Fruit fly (Drosophila melanogaster): Measurements from ENCODE around the gene Ubc2.
A peak's percentile ranks its signal among the peaks of the same experiment; 100 is the strongest.

Gene Ubc2

DNA sequence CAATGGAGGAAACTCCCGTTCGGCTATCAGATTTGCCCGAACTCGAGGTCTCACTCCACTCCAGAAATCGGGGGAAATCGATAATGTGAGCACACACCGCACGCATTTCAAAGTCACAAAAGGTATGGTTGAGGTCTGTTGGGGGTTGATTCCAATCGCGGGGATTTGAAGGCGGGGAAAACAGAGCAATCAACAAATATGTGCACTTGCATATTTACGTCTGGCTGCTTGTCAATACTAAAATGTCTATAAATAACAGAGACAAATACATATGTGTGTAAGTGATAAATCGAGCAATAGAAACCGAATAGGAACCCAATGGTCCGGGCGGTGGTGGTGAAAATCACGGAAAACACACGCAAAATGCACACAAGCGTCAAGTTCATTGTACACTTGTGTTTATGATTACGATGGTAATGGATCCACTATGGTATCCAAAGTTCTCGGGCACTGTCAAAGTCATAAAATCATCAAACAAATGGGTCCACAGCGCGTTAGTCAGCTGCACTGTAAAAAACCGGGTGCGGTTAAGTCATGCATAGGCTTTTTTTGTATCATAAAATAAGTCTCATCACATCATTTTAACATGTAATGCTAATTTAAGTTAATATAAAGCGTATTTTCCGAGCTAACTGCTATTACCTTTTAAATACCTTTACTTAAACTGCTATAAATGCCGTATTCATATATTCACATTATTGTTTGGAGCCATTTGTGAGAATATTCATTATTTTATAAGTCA, 15.8 kb downstream of the Ubc2 start (continued):
- TF ChIP-seq CG14860 (GFP tag; IDR thresholded peaks at IDR 0.05; ENCODE audit: partially characterized antibody) = no peak
- TF ChIP-seq CG9437 (GFP tag; optimal IDR thresholded peaks at IDR 0.05) = peak; percentile 19
- peak; percentile 91 for TF ChIP-seq fd102C (GFP tag; optimal IDR thresholded peaks at IDR 0.05)
- peak; percentile 65; the same call in 1 of the 2 replicates for TF ChIP-seq E2f1 (GFP tag; IDR thresholded peaks at IDR 0.05)
- TF ChIP-seq CG4854 (GFP tag; optimal IDR thresholded peaks at IDR 0.05) = peak; percentile 91
- TF ChIP-seq zfh2 (GFP tag; optimal IDR thresholded peaks at IDR 0.05) = no peak
- peak; percentile 28; the same call in 1 of the 2 replicates for TF ChIP-seq CG7372 (GFP tag; IDR thresholded peaks at IDR 0.05)
- TF ChIP-seq wor (GFP tag; IDR thresholded peaks at IDR 0.05) = no peak
- peak; percentile 90 for TF ChIP-seq sr (GFP tag; IDR thresholded peaks at IDR 0.05)
- peak; percentile 94 for TF ChIP-seq org-1 (GFP tag; optimal IDR thresholded peaks at IDR 0.05)
- TF ChIP-seq CG13296 (GFP tag; optimal IDR thresholded peaks at IDR 0.05) = peak; percentile 77
- peak; percentile 52; the same call in 1 of the 2 replicates for TF ChIP-seq ap (GFP tag; IDR thresholded peaks at IDR 0.05)
- TF ChIP-seq slou (GFP tag; optimal IDR thresholded peaks at IDR 0.05) = peak; percentile 68
- peak; percentile 63 for TF ChIP-seq Meics (GFP tag; optimal IDR thresholded peaks at IDR 0.05)
- TF ChIP-seq CG34422 (GFP tag; IDR thresholded peaks at IDR 0.05) = peak; percentile 80
- peak; percentile 19; the same call in 1 of the 2 replicates for TF ChIP-seq CG32532 (GFP tag; IDR thresholded peaks at IDR 0.05)
- TF ChIP-seq Lpt (GFP tag; optimal IDR thresholded peaks at IDR 0.05) = no peak
- TF ChIP-seq rib (GFP tag; IDR thresholded peaks at IDR 0.05) = peak; percentile 37; the same call in 1 of the 2 replicates
- no peak for TF ChIP-seq CG31224 (GFP tag; IDR thresholded peaks at IDR 0.05)
- peak; percentile 44 for TF ChIP-seq Deaf1 (tag; optimal IDR thresholded peaks at IDR 0.05)
- TF ChIP-seq CG5953 (GFP tag; IDR thresholded peaks at IDR 0.05) = peak; percentile 78
- peak; percentile 62 for TF ChIP-seq tap (tag; optimal IDR thresholded peaks at IDR 0.05)
- peak; percentile 42 for TF ChIP-seq CG3847 (GFP tag; IDR thresholded peaks at IDR 0.05)
- TF ChIP-seq CG2875 (GFP tag; optimal IDR thresholded peaks at IDR 0.05) = peak; percentile 97
- peak; percentile 84 for TF ChIP-seq CG31441 (GFP tag; IDR thresholded peaks at IDR 0.05)
- TF ChIP-seq CG2116 (GFP tag; optimal IDR thresholded peaks at IDR 0.05) = peak; percentile 78
- TF ChIP-seq Hey (tag; optimal IDR thresholded peaks at IDR 0.05) = peak; percentile 81
- peak; percentile 37 for TF ChIP-seq MESR4 (GFP tag; optimal IDR thresholded peaks at IDR 0.05)
- TF ChIP-seq CG16813 (GFP tag; IDR thresholded peaks at IDR 0.05; ENCODE audit: partially characterized antibody) = no peak
- TF ChIP-seq CG7556 (GFP tag; optimal IDR thresholded peaks at IDR 0.05) = peak; percentile 86
- peak; percentile 65 for TF ChIP-seq pfk (GFP tag; optimal IDR thresholded peaks at IDR 0.05)
- TF ChIP-seq CG7271 (tag; optimal IDR thresholded peaks at IDR 0.05) = peak; percentile 88
- TF ChIP-seq kni (GFP tag; optimal IDR thresholded peaks at IDR 0.05) = peak; percentile 94
- peak; percentile 86 for TF ChIP-seq CG3065 (GFP tag; optimal IDR thresholded peaks at IDR 0.05)
- TF ChIP-seq Kr (GFP tag; optimal IDR thresholded peaks at IDR 0.05) = peak; percentile 97
- peak; percentile 82 for TF ChIP-seq CG4820 (GFP tag; optimal IDR thresholded peaks at IDR 0.05)
- TF ChIP-seq Eip74EF (GFP tag; optimal IDR thresholded peaks at IDR 0.05) = peak in 1 of 2 experiments; percentile 37
- TF ChIP-seq fd96Cb (tag; optimal IDR thresholded peaks at IDR 0.05) = peak; percentile 76
- TF ChIP-seq fu2 (GFP tag; optimal IDR thresholded peaks at IDR 0.05) = peak; percentile 60
- TF ChIP-seq CG9727 (GFP tag; optimal IDR thresholded peaks at IDR 0.05) = peak; percentile 96
- peak; percentile 73 for TF ChIP-seq Rx (GFP tag; IDR thresholded peaks at IDR 0.05)
- TF ChIP-seq ERR (GFP tag; optimal IDR thresholded peaks at IDR 0.05) = peak; percentile 76
- TF ChIP-seq Ssrp (tag; optimal IDR thresholded peaks at IDR 0.05) = peak; percentile 48
- peak; percentile 80; the same call in 2 of the 3 replicates for TF ChIP-seq CG11695 (GFP tag; IDR thresholded peaks at IDR 0.05)
- TF ChIP-seq Chrac-16 (GFP tag; optimal IDR thresholded peaks at IDR 0.05) = peak; percentile 26
- TF ChIP-seq repo (GFP tag; optimal IDR thresholded peaks at IDR 0.05) = peak; percentile 90
- no peak for TF ChIP-seq Ravus (GFP tag; IDR thresholded peaks at IDR 0.05)
- TF ChIP-seq CG10321 (GFP tag; IDR thresholded peaks at IDR 0.05) = 0 out of 2 replicates have a peak, but pooled peaks have one; percentile 57
- TF ChIP-seq NK7.1 (GFP tag; optimal IDR thresholded peaks at IDR 0.05) = peak; percentile 88

Measured in whole organism, embryonic.